Worm (Caenorhabditis elegans) whole organism, dauer: Measurements from ENCODE around the gene F40G9.5.

Experiments used
- unc-62 ChIP-seq: sonication (generic microtip); optimal IDR thresholded peaks from 2 replicates; lab custom pipeline; 2017; ENCODE audit warnings: missing biosample characterization, missing genetic modification reagents, missing genetic modification characterization

F40G9.5 gene

ce11 chrIII:180963-181362 lies at the start of gene F40G9.5:
TSS of gene F40G9.5 (plus strand) at chrIII:181263.
- no peak for TF ChIP-seq unc-62 (GFP tag; lab: Kevin White, UChicago)

- no peak for TF ChIP-seq unc-62 (GFP tag; lab: Kevin White, UChicago)
Measured at ce11 chrIII:131627-132026, 49.4 kb upstream of the F40G9.5 start.

ce11 chrIII:132118-132517 lies 48.9 kb upstream of the F40G9.5 start, which contains the start of gene pals-22:
TSS of gene pals-22 (plus strand) at chrIII:132418.
- TF ChIP-seq unc-62 (GFP tag; lab: Kevin White, UChicago): no peak

ce11 chrIII:134194-134593 lies 46.9 kb upstream of the F40G9.5 start, which contains the start of gene pals-25:
TSS of gene pals-25 (plus strand) at chrIII:134494.
- TF ChIP-seq unc-62 (GFP tag; lab: Kevin White, UChicago): no peak

- no peak for TF ChIP-seq unc-62 (GFP tag; lab: Kevin White, UChicago)
Measured at ce11 chrIII:140904-141303, 40.2 kb upstream of the F40G9.5 start, which contains the start of gene fbxb-81. TSS of gene fbxb-81 (minus strand) at chrIII:141217.

- no peak for TF ChIP-seq unc-62 (GFP tag; lab: Kevin White, UChicago)
Measured at ce11 chrIII:143121-143520, 37.9 kb upstream of the F40G9.5 start, which contains the start of gene fbxb-82. TSS of gene fbxb-82 (minus strand) at chrIII:143221.

ce11 chrIII:145078-145477 lies 36.0 kb upstream of the F40G9.5 start, which contains the start of the genes T17A3.12 and fbxb-83:
TSS of gene T17A3.12 (minus strand) at chrIII:145178.
TSS of gene fbxb-83 (minus strand) at chrIII:145211.
- TF ChIP-seq unc-62 (GFP tag; lab: Kevin White, UChicago): no peak

- no peak for TF ChIP-seq unc-62 (GFP tag; lab: Kevin White, UChicago)
Measured at ce11 chrIII:146369-146768, 34.7 kb upstream of the F40G9.5 start, which contains the start of gene fbxb-84. TSS of gene fbxb-84 (minus strand) at chrIII:146469.

ce11 chrIII:147570-148076 lies 33.4 kb upstream of the F40G9.5 start, which contains the start of gene sqst-5:
TSS of gene sqst-5 (minus strand) at chrIII:147620.
- no peak for TF ChIP-seq unc-62 (GFP tag; lab: Kevin White, UChicago)

- no peak for TF ChIP-seq unc-62 (GFP tag; lab: Kevin White, UChicago)
Measured at ce11 chrIII:149132-149531, 31.9 kb upstream of the F40G9.5 start.

ce11 chrIII:151084-151483 lies 30.0 kb upstream of the F40G9.5 start:
- no peak for TF ChIP-seq unc-62 (GFP tag; lab: Kevin White, UChicago)

- TF ChIP-seq unc-62 (GFP tag; lab: Kevin White, UChicago): no peak
Measured at ce11 chrIII:154168-154567, 26.9 kb upstream of the F40G9.5 start.

- TF ChIP-seq unc-62 (GFP tag; lab: Kevin White, UChicago): no peak
Measured at ce11 chrIII:156645-157044, 24.4 kb upstream of the F40G9.5 start, which contains the start of the genes zig-13 and ver-1. TSS of gene zig-13 (minus strand) at chrIII:156745. TSS of gene ver-1 (plus strand) at chrIII:156824.

ce11 chrIII:157980-158379 lies 23.1 kb upstream of the F40G9.5 start:
- no peak for TF ChIP-seq unc-62 (GFP tag; lab: Kevin White, UChicago)

ce11 chrIII:159149-159548 lies 21.9 kb upstream of the F40G9.5 start:
- TF ChIP-seq unc-62 (GFP tag; lab: Kevin White, UChicago): no peak

- TF ChIP-seq unc-62 (GFP tag; lab: Kevin White, UChicago): no peak
Measured at ce11 chrIII:159665-160064, 21.4 kb upstream of the F40G9.5 start.

- TF ChIP-seq unc-62 (GFP tag; lab: Kevin White, UChicago): no peak
Measured at ce11 chrIII:164775-165174, 16.3 kb upstream of the F40G9.5 start, which contains the start of gene F40G9.8. TSS of gene F40G9.8 (minus strand) at chrIII:164875.
